Fruit fly (Drosophila melanogaster): ENCODE data around the gene CG11037.

Gene CG11037

dm6 chr3L:20954118-20954517, 7.1 kb downstream of the CG11037 start (continued):
- TF ChIP-seq Trl (optimal IDR thresholded peaks at IDR 0.05), result no peak
- peak; percentile 29 for TF ChIP-seq Trl (GFP tag; optimal IDR thresholded peaks at IDR 0.05)
- TF ChIP-seq Dp (GFP tag; optimal IDR thresholded peaks at IDR 0.05), result no peak
- TF ChIP-seq CG12219 (GFP tag; optimal IDR thresholded peaks at IDR 0.05), result no peak
- peak; percentile 8 for TF ChIP-seq org-1 (GFP tag; optimal IDR thresholded peaks at IDR 0.05)
- no peak for TF ChIP-seq danr (GFP tag; IDR thresholded peaks at IDR 0.05)
- TF ChIP-seq chif (GFP tag; optimal IDR thresholded peaks at IDR 0.05), result no peak
- peak; percentile 64; the same call in 1 of the 3 replicates for TF ChIP-seq otp (GFP tag; IDR thresholded peaks at IDR 0.05)
- TF ChIP-seq CG43689 (GFP tag; IDR thresholded peaks at IDR 0.05), result no peak
- no peak for TF ChIP-seq HLH4C (GFP tag; IDR thresholded peaks at IDR 0.05; ENCODE audit: partially characterized antibody)
- no peak for TF ChIP-seq Scr (GFP tag; IDR thresholded peaks at IDR 0.05; ENCODE audit: partially characterized antibody)
- TF ChIP-seq vfl (GFP tag; optimal IDR thresholded peaks at IDR 0.05), result no peak
- TF ChIP-seq Gsc (GFP tag; IDR thresholded peaks at IDR 0.05), result no peak
- no peak for TF ChIP-seq Ravus (GFP tag; IDR thresholded peaks at IDR 0.05)
- TF ChIP-seq toy (GFP tag; IDR thresholded peaks at IDR 0.05), result no peak
- peak; percentile 8 for TF ChIP-seq tup (GFP tag; optimal IDR thresholded peaks at IDR 0.05)
- TF ChIP-seq jing (GFP tag; optimal IDR thresholded peaks at IDR 0.05), result no peak
- TF ChIP-seq dimm (GFP tag; IDR thresholded peaks at IDR 0.05), result no peak
- no peak for TF ChIP-seq ash1 (GFP tag; optimal IDR thresholded peaks at IDR 0.05)
- TF ChIP-seq dati (GFP tag; IDR thresholded peaks at IDR 0.05), result no peak
- no peak for TF ChIP-seq CG3163 (GFP tag; optimal IDR thresholded peaks at IDR 0.05)
- TF ChIP-seq CG12155 (GFP tag; optimal IDR thresholded peaks at IDR 0.05), result no peak
- no peak for TF ChIP-seq CG9215 (GFP tag; IDR thresholded peaks at IDR 0.05)
- no peak for TF ChIP-seq ems (GFP tag; optimal IDR thresholded peaks at IDR 0.05)
- TF ChIP-seq row (GFP tag; IDR thresholded peaks at IDR 0.05), result no peak
- TF ChIP-seq pho (GFP tag; optimal IDR thresholded peaks at IDR 0.05), result no peak
- no peak for TF ChIP-seq CG31365 (tag; optimal IDR thresholded peaks at IDR 0.05)
- no peak for TF ChIP-seq CG13775 (GFP tag; optimal IDR thresholded peaks at IDR 0.05)
- TF ChIP-seq tap (tag; optimal IDR thresholded peaks at IDR 0.05), result no peak
- TF ChIP-seq HLH3B (GFP tag; IDR thresholded peaks at IDR 0.05), result no peak
- no peak for TF ChIP-seq Nf-YC (tag; optimal IDR thresholded peaks at IDR 0.05)
- no peak for TF ChIP-seq pb (GFP tag; optimal IDR thresholded peaks at IDR 0.05)
- TF ChIP-seq Atf6 (GFP tag; IDR thresholded peaks at IDR 0.05), result no peak
- no peak for TF ChIP-seq CG15011 (GFP tag; optimal IDR thresholded peaks at IDR 0.05)
- peak; percentile 9 for TF ChIP-seq Hmr (GFP tag; optimal IDR thresholded peaks at IDR 0.05)
- no peak for TF ChIP-seq PHDP (tag; optimal IDR thresholded peaks at IDR 0.05)
- no peak for TF ChIP-seq emc (GFP tag; optimal IDR thresholded peaks at IDR 0.05)
- no peak for TF ChIP-seq D19B (GFP tag; optimal IDR thresholded peaks at IDR 0.05)
- TF ChIP-seq Aef1 (GFP tag; IDR thresholded peaks at IDR 0.05), result no peak
- TF ChIP-seq Hr39 (optimal IDR thresholded peaks at IDR 0.05), result no peak
- no peak for TF ChIP-seq Dad (GFP tag; optimal IDR thresholded peaks at IDR 0.05)
- TF ChIP-seq CG10654 (GFP tag; optimal IDR thresholded peaks at IDR 0.05), result no peak
- TF ChIP-seq CG15514 (GFP tag; optimal IDR thresholded peaks at IDR 0.05), result no peak
- TF ChIP-seq HHEX (GFP tag; optimal IDR thresholded peaks at IDR 0.05), result no peak
- TF ChIP-seq MTF-1 (GFP tag; optimal IDR thresholded peaks at IDR 0.05; ENCODE audit: borderline replicate concordance), result peak; percentile 58
- no peak for TF ChIP-seq p53 (GFP tag; optimal IDR thresholded peaks at IDR 0.05)
- TF ChIP-seq CG3407 (GFP tag; optimal IDR thresholded peaks at IDR 0.05), result peak; percentile 31
- no peak for TF ChIP-seq CG17359 (tag; optimal IDR thresholded peaks at IDR 0.05)
- TF ChIP-seq insv (GFP tag; optimal IDR thresholded peaks at IDR 0.05), result no peak
- TF ChIP-seq CG15479 (GFP tag; optimal IDR thresholded peaks at IDR 0.05), result no peak
- TF ChIP-seq ind (GFP tag; optimal IDR thresholded peaks at IDR 0.05), result no peak
- TF ChIP-seq pum (GFP tag; optimal IDR thresholded peaks at IDR 0.05), result no peak
- no peak for TF ChIP-seq crol (GFP tag; IDR thresholded peaks at IDR 0.05)
